Fruit fly (Drosophila melanogaster) whole organism: ENCODE results near the gene pnt.

ENCODE experiments used
- CG8478 ChIP-seq: fragments of >200 bp; optimal IDR thresholded peaks from 2 replicates; lab custom pipeline; 2018; ENCODE audit warnings: inconsistent platforms
- Dll ChIP-seq: fragments of >200 bp; optimal IDR thresholded peaks from 2 replicates; lab custom pipeline; 2017
- EcR ChIP-seq, 2 experiments: fragments of >200 bp; optimal IDR thresholded peaks; 2 replicates each; lab custom pipeline; 2017; ENCODE audit warnings: missing biosample characterization in 2 of 2, missing genetic modification characterization in 2 of 2, missing genetic modification reagents in 2 of 2
- pan ChIP-seq: fragments of >200 bp; optimal IDR thresholded peaks from 2 replicates; lab custom pipeline; 2017
- psq ChIP-seq: fragments of >200 bp; optimal IDR thresholded peaks from 2 replicates; lab custom pipeline; 2017
- usp ChIP-seq: fragments of >200 bp; optimal IDR thresholded peaks from 2 replicates; lab custom pipeline; 2017; ENCODE audit warnings: missing biosample characterization, missing genetic modification characterization, mixed read lengths

Gene pnt

DNA sequence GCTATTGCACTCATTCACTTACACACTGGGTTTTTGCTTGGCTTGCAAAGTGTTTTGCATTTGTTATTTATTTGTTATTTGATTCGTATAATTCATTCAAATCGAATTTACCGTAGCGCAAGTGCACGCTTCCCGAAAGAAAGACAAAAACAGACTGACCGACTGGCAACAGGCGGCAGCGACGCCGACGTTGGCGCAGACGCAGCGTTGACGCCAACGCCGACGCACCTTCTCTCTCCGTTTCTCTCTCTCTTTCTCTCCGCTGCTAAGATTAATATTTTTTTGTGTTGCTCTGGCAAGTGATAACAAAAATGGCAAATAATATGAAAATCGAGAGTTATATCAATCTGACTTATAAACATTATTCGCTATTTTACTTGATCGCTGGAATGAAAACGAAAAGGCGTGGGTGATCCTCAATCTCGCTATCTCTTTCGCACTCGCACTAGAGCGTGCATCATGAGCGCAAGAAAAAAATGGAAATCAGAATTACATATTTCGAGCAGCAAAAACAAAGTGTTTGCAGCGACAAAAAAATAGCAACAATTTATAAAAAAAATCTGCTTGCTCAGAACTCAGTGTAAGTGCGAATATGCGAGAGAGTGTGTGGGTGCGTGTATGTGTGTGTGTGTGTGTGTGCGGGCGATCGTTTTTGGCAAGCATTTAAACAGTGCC lies at the start of gene pnt:
Gene pnt, minus strand, starts transcription at position 161 of the 675 bp plus-strand sequence.
- TF ChIP-seq pan (no peak), EcR (GFP tag; optimal IDR thresholded peaks at IDR 0.05; lab: Kevin White, UChicago) (no peak), usp (GFP tag; lab: Kevin White, UChicago) (no peak), Dll (lab: Kevin White, UChicago) (peak; percentile 31)

DNA sequence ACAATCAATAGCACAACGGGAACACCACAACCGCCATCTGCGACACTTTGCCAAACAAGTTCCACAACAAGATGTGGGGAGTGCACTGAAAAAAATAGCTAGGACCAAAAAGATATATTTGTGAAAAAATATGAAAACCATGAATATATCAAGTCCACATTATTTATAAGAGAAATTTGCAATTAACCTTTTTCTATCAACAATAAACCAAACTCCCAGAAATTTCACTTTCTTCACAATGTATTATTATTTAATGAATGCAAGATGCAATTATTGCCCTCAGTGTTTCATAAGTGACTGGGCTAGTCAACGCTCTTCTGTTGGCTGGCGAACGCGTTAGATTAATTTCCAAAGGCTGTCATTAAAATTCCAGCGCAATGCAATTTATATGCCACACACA lies 49.8 kb upstream of the pnt start:
- TF ChIP-seq psq (lab: Kevin White, UChicago) (no peak), CG8478 (lab: Kevin White, UChicago) (no peak), usp (GFP tag; lab: Kevin White, UChicago) (no peak), Dll (lab: Kevin White, UChicago) (no peak), pan (no peak), EcR (GFP tag; optimal IDR thresholded peaks at IDR 0.05; lab: Kevin White, UChicago) (no peak)

DNA sequence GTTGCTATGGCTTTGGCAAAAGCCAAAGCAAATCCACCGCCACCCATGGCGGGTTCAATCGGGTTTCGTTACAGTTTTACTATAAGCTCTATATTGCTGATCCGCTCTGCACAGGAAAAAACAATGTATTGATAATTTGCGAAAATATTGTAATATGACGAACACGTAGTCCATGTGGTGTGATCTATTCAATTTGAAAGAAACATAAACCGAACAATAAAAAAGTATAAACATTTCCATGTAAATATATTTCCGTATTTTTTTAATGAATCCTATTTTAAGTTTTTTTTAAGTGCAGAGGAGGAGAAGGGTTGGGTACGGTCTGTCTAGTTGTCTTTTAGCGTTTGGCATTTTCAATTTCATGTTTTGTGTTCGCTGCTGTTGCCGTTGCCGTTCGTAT lies 47.5 kb upstream of the pnt start:
- TF ChIP-seq psq (lab: Kevin White, UChicago) (no peak), pan (no peak), EcR (GFP tag; optimal IDR thresholded peaks at IDR 0.05; lab: Kevin White, UChicago) (no peak), CG8478 (lab: Kevin White, UChicago) (no peak), Dll (lab: Kevin White, UChicago) (no peak)

DNA sequence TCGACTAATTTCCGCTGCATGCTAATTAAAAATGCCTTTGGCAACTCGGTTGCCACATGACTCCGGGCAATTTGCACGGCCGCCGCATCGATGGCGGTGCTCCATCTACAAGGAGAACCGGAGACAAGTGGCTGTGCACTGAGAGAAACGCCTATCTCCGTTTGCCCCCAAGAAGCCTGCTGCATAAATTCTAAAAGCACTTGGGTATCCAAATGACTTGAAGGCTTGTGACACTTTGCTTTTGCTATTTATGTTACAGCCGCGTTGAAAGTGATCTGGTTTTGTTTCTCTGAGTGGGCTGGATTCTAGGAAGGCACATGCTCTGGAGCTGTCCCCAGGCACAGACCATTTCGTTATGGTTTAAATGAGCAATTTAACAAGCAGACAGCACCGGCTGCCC lies 46.3 kb upstream of the pnt start:
- TF ChIP-seq pan (no peak), EcR (GFP tag; optimal IDR thresholded peaks at IDR 0.05; lab: Kevin White, UChicago) (no peak), psq (lab: Kevin White, UChicago) (no peak), Dll (lab: Kevin White, UChicago) (no peak), usp (GFP tag; lab: Kevin White, UChicago) (no peak), CG8478 (lab: Kevin White, UChicago) (no peak)

DNA sequence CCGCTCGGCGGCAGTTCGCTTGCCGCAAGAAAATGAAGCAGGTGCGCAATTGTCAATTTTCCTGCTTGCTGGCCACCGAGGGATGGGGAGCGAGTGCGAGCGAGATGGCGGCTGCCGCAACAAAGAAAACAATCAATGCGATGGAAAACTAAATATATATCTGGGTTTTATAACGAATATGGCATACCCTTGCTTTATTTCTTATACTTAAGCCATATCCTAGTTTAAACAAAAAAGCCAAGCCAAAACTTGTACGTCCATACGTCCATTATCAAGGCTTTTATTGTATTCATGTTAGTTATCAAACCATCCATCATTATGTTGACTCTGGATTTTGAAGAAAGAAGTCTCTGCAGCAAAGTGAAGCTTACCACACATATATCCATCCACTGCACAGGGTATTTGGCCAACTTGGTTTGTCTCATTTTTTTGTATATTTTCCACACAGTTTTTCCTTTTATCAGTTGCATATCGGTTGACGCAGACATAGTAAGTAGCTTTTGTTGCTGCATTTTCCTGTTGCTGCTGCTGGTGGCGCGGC lies 44.9 kb upstream of the pnt start:
- TF ChIP-seq usp (GFP tag; lab: Kevin White, UChicago): no peak
- no peak for TF ChIP-seq pan
- TF ChIP-seq EcR (GFP tag; optimal IDR thresholded peaks at IDR 0.05; lab: Kevin White, UChicago): no peak
- no peak for TF ChIP-seq psq (lab: Kevin White, UChicago)
- TF ChIP-seq Dll (lab: Kevin White, UChicago): no peak
- no peak for TF ChIP-seq CG8478 (lab: Kevin White, UChicago)

DNA sequence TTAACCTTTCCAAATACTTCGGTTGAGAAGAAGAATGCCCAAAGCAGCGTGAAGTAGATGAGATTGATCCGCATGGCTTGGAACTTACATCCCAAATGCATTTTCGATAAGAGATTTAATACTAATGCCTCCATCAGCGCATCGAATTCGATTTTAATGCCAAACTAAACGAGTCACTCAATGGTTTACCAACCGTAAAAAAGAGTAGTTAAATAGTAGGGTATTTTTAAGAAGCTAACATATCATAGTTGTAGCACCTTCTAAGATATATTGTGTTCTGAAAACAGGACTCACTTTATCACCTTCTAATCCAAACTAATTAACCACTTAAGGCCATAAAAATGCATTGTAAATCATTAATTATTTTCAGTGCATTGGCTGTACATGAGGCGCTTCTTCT lies 42.8 kb upstream of the pnt start, which contains the start of gene CG31515:
Gene CG31515, minus strand, starts transcription at position 101 of the 400 bp plus-strand sequence.
- no peak for TF ChIP-seq CG8478 (lab: Kevin White, UChicago)
- TF ChIP-seq usp (GFP tag; lab: Kevin White, UChicago): no peak
- no peak for TF ChIP-seq psq (lab: Kevin White, UChicago)
- TF ChIP-seq Dll (lab: Kevin White, UChicago): no peak
- no peak for TF ChIP-seq EcR (GFP tag; optimal IDR thresholded peaks at IDR 0.05; lab: Kevin White, UChicago)
- TF ChIP-seq pan: no peak

DNA sequence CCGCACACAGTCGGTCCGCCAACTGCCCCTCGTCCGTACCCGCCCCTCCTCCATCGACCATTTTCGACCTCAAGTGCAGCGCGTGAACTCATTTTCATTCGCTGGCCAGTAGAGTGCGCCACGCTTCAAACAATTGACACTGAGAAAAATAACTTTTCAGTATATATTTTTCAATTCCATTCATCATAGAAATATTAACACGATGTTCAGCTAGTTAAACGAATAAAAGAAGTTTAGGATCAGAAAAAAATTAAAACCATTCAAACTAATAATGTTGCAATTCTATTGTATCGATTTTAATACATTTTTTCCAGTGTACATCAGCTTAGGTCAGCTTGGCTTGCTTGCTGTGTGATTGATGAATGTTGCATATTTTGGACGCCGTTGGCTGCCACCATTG lies 40.9 kb upstream of the pnt start:
- no peak for TF ChIP-seq Dll (lab: Kevin White, UChicago)
- TF ChIP-seq pan: no peak
- no peak for TF ChIP-seq psq (lab: Kevin White, UChicago)
- no peak for TF ChIP-seq CG8478 (lab: Kevin White, UChicago)
- TF ChIP-seq EcR (GFP tag; optimal IDR thresholded peaks at IDR 0.05; lab: Kevin White, UChicago): no peak
- no peak for TF ChIP-seq usp (GFP tag; lab: Kevin White, UChicago)

DNA sequence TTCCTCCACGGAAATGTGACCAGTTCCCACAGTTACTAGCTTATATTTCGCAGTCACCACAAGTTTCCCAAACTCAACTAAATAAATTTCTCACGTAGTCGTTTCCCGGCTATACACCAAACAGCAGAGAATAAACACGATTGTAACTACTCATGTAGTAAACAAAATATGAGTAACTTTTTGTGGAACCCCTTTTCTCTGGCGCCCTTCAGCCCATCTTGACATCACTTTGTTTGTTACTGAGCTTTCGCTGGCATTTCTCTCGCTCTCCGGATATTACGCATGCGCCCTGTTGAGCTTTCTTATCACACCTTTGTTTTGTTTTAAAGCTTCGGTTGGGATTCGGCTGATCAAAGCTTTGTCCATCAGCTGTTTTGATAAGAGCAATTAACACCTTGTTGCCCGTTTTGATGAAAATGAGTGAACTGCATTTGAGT lies 40.1 kb upstream of the pnt start:
- TF ChIP-seq pan (no peak), Dll (lab: Kevin White, UChicago) (no peak), CG8478 (lab: Kevin White, UChicago) (no peak)

DNA sequence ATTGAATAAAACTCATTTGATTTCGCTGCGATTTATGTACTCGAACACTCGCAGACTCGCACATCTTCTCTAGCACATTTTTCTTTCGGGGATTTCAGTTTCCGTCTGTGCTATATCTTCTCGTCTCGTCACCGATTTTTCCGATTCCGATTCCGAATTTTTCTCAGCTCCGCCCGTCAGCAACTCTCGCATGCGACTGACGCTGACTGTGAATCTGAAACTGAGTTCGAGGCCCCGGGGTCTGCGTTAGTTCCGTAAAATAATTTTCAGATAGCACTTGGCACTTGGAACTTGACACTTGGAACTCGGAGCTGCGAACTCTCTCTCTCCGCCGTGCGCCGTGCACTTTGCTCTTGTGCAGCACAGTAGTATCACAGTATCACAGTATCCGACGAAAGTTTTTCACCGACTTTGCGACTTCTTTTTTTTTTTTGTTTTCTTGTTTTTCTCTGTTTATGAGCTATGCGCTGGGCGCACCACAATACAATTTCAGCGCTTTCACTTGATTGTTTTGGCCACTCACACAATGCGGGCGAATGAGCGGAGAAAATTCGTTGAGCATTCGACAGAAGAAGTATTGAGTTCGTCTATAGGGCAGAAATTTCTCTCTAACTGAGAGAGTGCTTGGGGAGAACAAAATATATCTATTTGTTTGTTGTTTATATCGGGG lies 38.8 kb upstream of the pnt start, which contains the start of gene CG4393:
Gene CG4393, minus strand, starts transcription at position 187 of the 670 bp plus-strand sequence.
- TF ChIP-seq CG8478 (lab: Kevin White, UChicago): no peak
- TF ChIP-seq psq (lab: Kevin White, UChicago): no peak
- no peak for TF ChIP-seq Dll (lab: Kevin White, UChicago)
- no peak for TF ChIP-seq usp (GFP tag; lab: Kevin White, UChicago)
- no peak for TF ChIP-seq pan
- no peak for TF ChIP-seq EcR (GFP tag; optimal IDR thresholded peaks at IDR 0.05; lab: Kevin White, UChicago)

DNA sequence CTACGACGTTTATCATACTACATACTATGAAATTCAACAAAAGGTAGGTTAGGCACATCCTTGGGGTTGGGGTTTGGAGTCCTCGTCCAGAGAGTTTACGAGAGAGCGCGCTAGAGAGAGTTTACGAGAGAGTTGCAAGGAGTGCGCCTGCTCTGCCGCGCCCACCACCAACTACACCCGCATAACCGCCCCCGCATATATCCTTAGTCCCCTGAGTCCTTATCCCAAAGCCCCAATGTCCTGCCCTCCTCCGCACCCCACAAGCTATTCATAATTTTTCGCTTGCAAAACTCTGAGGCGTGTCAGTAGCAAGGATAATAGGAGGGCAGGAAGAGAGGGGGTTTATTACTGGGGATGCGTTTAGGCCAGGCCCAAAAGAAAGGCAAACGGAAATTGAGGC lies 37.8 kb upstream of the pnt start:
- TF ChIP-seq EcR (GFP tag; optimal IDR thresholded peaks at IDR 0.05; lab: Kevin White, UChicago): no peak
- TF ChIP-seq psq (lab: Kevin White, UChicago): no peak
- TF ChIP-seq Dll (lab: Kevin White, UChicago): peak; percentile 6

DNA sequence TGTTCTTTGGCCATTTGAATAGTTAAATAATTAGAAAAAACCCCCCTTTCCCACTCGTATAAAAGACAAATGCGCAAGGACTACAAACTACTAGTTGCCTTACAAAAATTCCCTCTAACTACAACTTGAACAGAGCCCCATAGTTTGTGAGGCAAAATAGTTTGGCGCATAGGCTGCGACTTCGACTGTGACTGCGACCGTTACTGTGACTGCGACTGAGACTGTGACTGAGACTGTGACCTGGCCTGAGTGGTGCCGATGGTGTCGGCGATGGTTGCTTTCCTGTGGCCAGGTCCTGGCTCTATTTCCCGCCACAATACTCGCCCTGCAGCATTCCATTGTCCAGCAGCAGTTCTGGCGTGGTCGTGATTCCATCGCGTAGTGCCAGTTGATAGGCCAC lies 31.3 kb upstream of the pnt start:
- no peak for TF ChIP-seq Dll (lab: Kevin White, UChicago)
- no peak for TF ChIP-seq usp (GFP tag; lab: Kevin White, UChicago)
- TF ChIP-seq CG8478 (lab: Kevin White, UChicago): no peak
- no peak for TF ChIP-seq EcR (GFP tag; optimal IDR thresholded peaks at IDR 0.05; lab: Kevin White, UChicago)

DNA sequence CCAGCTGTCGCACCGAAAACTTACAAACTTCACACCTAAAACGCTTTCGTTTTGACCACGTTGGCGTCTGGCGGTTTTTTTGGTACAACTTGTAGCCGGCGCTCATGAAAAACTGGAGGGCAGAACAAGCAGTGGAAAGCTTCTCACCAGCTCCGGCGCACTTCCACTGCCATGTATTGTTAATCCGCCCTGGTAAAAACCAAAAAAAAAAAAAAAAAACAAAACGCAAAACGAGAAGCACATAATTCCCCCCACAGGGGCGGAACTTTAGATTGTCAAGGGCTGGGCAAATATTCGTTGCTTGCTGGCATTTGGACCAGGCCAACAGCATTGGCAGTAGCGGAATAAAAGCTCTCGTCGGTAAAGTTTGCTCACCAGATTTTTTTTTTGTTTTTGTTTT lies 28.3 kb upstream of the pnt start:
- TF ChIP-seq Dll (lab: Kevin White, UChicago) (no peak), EcR (GFP tag; optimal IDR thresholded peaks at IDR 0.05; lab: Kevin White, UChicago) (no peak), psq (lab: Kevin White, UChicago) (no peak), pan (no peak), CG8478 (lab: Kevin White, UChicago) (no peak), usp (GFP tag; lab: Kevin White, UChicago) (no peak)
